Worm (Caenorhabditis elegans): Measurements from ENCODE around the gene Y34B4A.10.

Gene Y34B4A.10

ce11 chrX:5208326-5208725 lies 41.4 kb upstream of the Y34B4A.10 start:
- TF ChIP-seq ceh-16 (tag; optimal IDR thresholded peaks at IDR 0.05) (no peak), sea-2 (GFP tag; optimal IDR thresholded peaks at IDR 0.05) (no peak), jun-1 (tag; optimal IDR thresholded peaks at IDR 0.05) (no peak), R02D3.7 (tag; optimal IDR thresholded peaks at IDR 0.05) (no peak), eor-1 (tag; optimal IDR thresholded peaks at IDR 0.05) (no peak), daf-12 (tag; optimal IDR thresholded peaks at IDR 0.05) (no peak), elt-3 (tag; optimal IDR thresholded peaks at IDR 0.05) (no peak), nhr-11 (tag; optimal IDR thresholded peaks at IDR 0.05) (no peak), nhr-23 (tag; optimal IDR thresholded peaks at IDR 0.05) (no peak), nfya-1 (tag; optimal IDR thresholded peaks at IDR 0.05; ENCODE audit: insufficient read depth) (no peak), pha-4 (tag; optimal IDR thresholded peaks at IDR 0.05) (no peak), hmg-11 (tag; optimal IDR thresholded peaks at IDR 0.05) (no peak), ztf-11 (tag; optimal IDR thresholded peaks at IDR 0.05) (no peak), nhr-12 (tag; optimal IDR thresholded peaks at IDR 0.05) (no peak), fkh-10 (GFP tag; optimal IDR thresholded peaks at IDR 0.05) (no peak), nhr-28 (tag; optimal IDR thresholded peaks at IDR 0.05) (no peak), unc-62 (GFP tag; optimal IDR thresholded peaks at IDR 0.05) (no peak), elt-2 (tag; optimal IDR thresholded peaks at IDR 0.05) (no peak), nhr-43 (tag; optimal IDR thresholded peaks at IDR 0.05; ENCODE audit: poor library complexity, severe bottlenecking) (no peak)

- TF ChIP-seq fkh-2 (tag; optimal IDR thresholded peaks at IDR 0.05) (no peak), nhr-25 (tag; optimal IDR thresholded peaks at IDR 0.05) (peak; percentile 5), ztf-11 (tag; optimal IDR thresholded peaks at IDR 0.05) (no peak), nhr-23 (tag; optimal IDR thresholded peaks at IDR 0.05) (peak; percentile 32), lsy-12 (tag; optimal IDR thresholded peaks at IDR 0.05) (no peak)
Observed at ce11 chrX:5208831-5209230, 40.9 kb upstream of the Y34B4A.10 start.

ce11 chrX:5209429-5209828 lies 40.3 kb upstream of the Y34B4A.10 start:
- TF ChIP-seq pha-4 (tag; optimal IDR thresholded peaks at IDR 0.05) (peak; percentile 17), elt-2 (tag; optimal IDR thresholded peaks at IDR 0.05) (peak; percentile 32), aly-2 (tag; optimal IDR thresholded peaks at IDR 0.05) (no peak), lin-39 (tag; optimal IDR thresholded peaks at IDR 0.05) (peak; percentile 57), zag-1 (tag; optimal IDR thresholded peaks at IDR 0.05) (no peak)

ce11 chrX:5210524-5210923 lies 39.2 kb upstream of the Y34B4A.10 start:
- TF ChIP-seq nhr-12 (tag; optimal IDR thresholded peaks at IDR 0.05) (no peak), ztf-11 (tag; optimal IDR thresholded peaks at IDR 0.05) (no peak), unc-39 (tag; optimal IDR thresholded peaks at IDR 0.05) (no peak), hmg-11 (tag; optimal IDR thresholded peaks at IDR 0.05) (no peak), eor-1 (tag; optimal IDR thresholded peaks at IDR 0.05) (no peak), pha-4 (tag; optimal IDR thresholded peaks at IDR 0.05) (peak; percentile 52), nfya-1 (tag; optimal IDR thresholded peaks at IDR 0.05; ENCODE audit: insufficient read depth) (peak; percentile 30), R02D3.7 (tag; optimal IDR thresholded peaks at IDR 0.05) (no peak), fkh-10 (GFP tag; optimal IDR thresholded peaks at IDR 0.05) (peak; percentile 13), elt-3 (tag; optimal IDR thresholded peaks at IDR 0.05) (no peak), nhr-43 (tag; optimal IDR thresholded peaks at IDR 0.05; ENCODE audit: poor library complexity, severe bottlenecking) (no peak), skn-1 (tag; optimal IDR thresholded peaks at IDR 0.05) (no peak), nhr-11 (tag; optimal IDR thresholded peaks at IDR 0.05) (no peak), nhr-67 (tag; optimal IDR thresholded peaks at IDR 0.05) (no peak), fkh-2 (tag; optimal IDR thresholded peaks at IDR 0.05) (no peak), ceh-16 (tag; optimal IDR thresholded peaks at IDR 0.05) (no peak), elt-2 (tag; optimal IDR thresholded peaks at IDR 0.05) (no peak), egl-27 (tag; optimal IDR thresholded peaks at IDR 0.05) (no peak), lin-39 (tag; optimal IDR thresholded peaks at IDR 0.05) (peak; percentile 72), nhr-76 (tag; optimal IDR thresholded peaks at IDR 0.05) (no peak)

ce11 chrX:5210927-5211655 lies 38.6 kb upstream of the Y34B4A.10 start:
- TF ChIP-seq unc-39 (tag; optimal IDR thresholded peaks at IDR 0.05) (no peak), hmg-11 (tag; optimal IDR thresholded peaks at IDR 0.05) (no peak), daf-12 (tag; optimal IDR thresholded peaks at IDR 0.05) (no peak), elt-2 (tag; optimal IDR thresholded peaks at IDR 0.05) (peak; percentile 66), ZK546.5 (tag; optimal IDR thresholded peaks at IDR 0.05) (no peak), lsy-12 (tag; optimal IDR thresholded peaks at IDR 0.05) (no peak), skn-1 (tag; optimal IDR thresholded peaks at IDR 0.05) (no peak), lin-15B (tag; optimal IDR thresholded peaks at IDR 0.05) (no peak), nhr-11 (tag; optimal IDR thresholded peaks at IDR 0.05) (no peak)
